Worm (Caenorhabditis elegans) whole organism, young adult: ENCODE results near the gene nspa-2.

ENCODE experiments used
- B0019.2 ChIP-seq: fragments of 200-800 bp; sonication (Bioruptor generic); conservative IDR thresholded peaks from 2 replicates; pipeline ENCODE4 v1.3.6; 2022; ENCODE audit warnings: missing genetic modification reagents, missing genetic modification characterization, missing compliant biosample characterization
- B0035.1 ChIP-seq: sonication (generic microtip); optimal IDR thresholded peaks from 2 replicates; lab custom pipeline; 2016; ENCODE audit warnings: missing genetic modification characterization, mild to moderate bottlenecking, missing compliant biosample characterization, missing genotype, missing genetic modification reagents
- B0261.1 ChIP-seq: sonication (generic microtip); optimal IDR thresholded peaks from 2 replicates; lab custom pipeline; 2016; ENCODE audit warnings: mild to moderate bottlenecking, missing genetic modification characterization, moderate library complexity, missing compliant biosample characterization
- B0336.3 ChIP-seq: fragments of 200-800 bp; sonication (Bioruptor generic); IDR thresholded peaks from 2 replicates; pipeline ENCODE4 v1.3.6; 2022; ENCODE audit warnings: missing genetic modification characterization, missing compliant biosample characterization
- C17E4.6 ChIP-seq: fragments of 200-800 bp; sonication (Bioruptor generic); IDR thresholded peaks from 2 replicates; pipeline ENCODE4 v1.3.6; 2022; ENCODE audit warnings: missing genetic modification reagents, missing genetic modification characterization, missing compliant biosample characterization
- F10E7.11 ChIP-seq: sonication (generic microtip); optimal IDR thresholded peaks from 2 replicates; lab custom pipeline; 2017; ENCODE audit warnings: mild to moderate bottlenecking, missing genetic modification characterization, moderate library complexity, missing compliant biosample characterization
- F23B12.7 ChIP-seq: sonication (generic microtip); optimal IDR thresholded peaks from 2 replicates; lab custom pipeline; 2017; ENCODE audit warnings: missing genetic modification characterization, mild to moderate bottlenecking, missing compliant biosample characterization, antibody characterized with exemption, moderate library complexity; ENCODE audit not compliant: insufficient read depth
- F49E8.2 ChIP-seq: sonication (generic microtip); optimal IDR thresholded peaks from 3 replicates; lab custom pipeline; 2017; ENCODE audit warnings: missing genetic modification characterization, mild to moderate bottlenecking, missing compliant biosample characterization, antibody characterized with exemption, moderate library complexity; ENCODE audit not compliant: insufficient read depth
- F52B5.7 ChIP-seq: sonication (generic microtip); optimal IDR thresholded peaks from 2 replicates; lab custom pipeline; 2016; ENCODE audit warnings: mild to moderate bottlenecking, missing genetic modification characterization, missing compliant biosample characterization
- T26A5.8 ChIP-seq: sonication (generic microtip); optimal IDR thresholded peaks from 2 replicates; lab custom pipeline; 2016; ENCODE audit warnings: missing genetic modification characterization, missing compliant biosample characterization
- Y56A3A.18 ChIP-seq: fragments of 200-800 bp; sonication (Bioruptor generic); IDR thresholded peaks from 2 replicates; pipeline ENCODE4 v1.3.6; 2022; ENCODE audit warnings: missing genetic modification reagents, missing genetic modification characterization, missing compliant biosample characterization
- Y79H2A.3 ChIP-seq: fragments of 200-800 bp; sonication (Bioruptor generic); conservative IDR thresholded peaks from 2 replicates; pipeline ENCODE4 v1.3.6; 2022; ENCODE audit warnings: missing genetic modification reagents, missing genetic modification characterization, missing compliant biosample characterization
- Y95B8A.8 ChIP-seq: fragments of 200-800 bp; sonication (Bioruptor generic); IDR thresholded peaks from 2 replicates; pipeline ENCODE4 v1.3.6; 2022; ENCODE audit warnings: missing genetic modification reagents, missing genetic modification characterization, missing compliant biosample characterization
- ZK185.1 ChIP-seq: sonication (generic microtip); optimal IDR thresholded peaks from 2 replicates; lab custom pipeline; 2016; ENCODE audit warnings: mild to moderate bottlenecking, missing genetic modification characterization, missing compliant biosample characterization; ENCODE audit not compliant: poor library complexity, severe bottlenecking
- akir-1 ChIP-seq: fragments of 200-800 bp; sonication (Bioruptor generic); optimal IDR thresholded peaks from 2 replicates; lab custom pipeline; 2018; ENCODE audit warnings: mild to moderate bottlenecking, missing genetic modification characterization, moderate library complexity, missing compliant biosample characterization
- aptf-2 ChIP-seq: fragments of 200-800 bp; sonication (Bioruptor generic); conservative IDR thresholded peaks from 2 replicates; pipeline ENCODE4 v1.3.6; 2022; ENCODE audit warnings: missing genetic modification reagents, missing genetic modification characterization, missing compliant biosample characterization
- attf-3 ChIP-seq: fragments of 200-800 bp; sonication (Bioruptor generic); conservative IDR thresholded peaks from 2 replicates; pipeline ENCODE4 v1.3.6; 2022; ENCODE audit warnings: missing genetic modification reagents, missing genetic modification characterization, missing compliant biosample characterization
- attf-6 ChIP-seq: fragments of 200-800 bp; sonication (Bioruptor generic); IDR thresholded peaks from 2 replicates; pipeline ENCODE4 v1.3.6; 2022; ENCODE audit warnings: missing genetic modification reagents, missing genetic modification characterization, missing compliant biosample characterization
- bed-2 ChIP-seq: fragments of 200-800 bp; sonication (Bioruptor generic); IDR thresholded peaks from 2 replicates; pipeline ENCODE4 v1.3.6; 2022; ENCODE audit warnings: missing genetic modification reagents, missing genetic modification characterization, missing compliant biosample characterization
- ceh-79 ChIP-seq: sonication (generic microtip); optimal IDR thresholded peaks from 2 replicates; lab custom pipeline; 2017; ENCODE audit warnings: mild to moderate bottlenecking, missing genetic modification characterization, missing compliant biosample characterization
- ceh-91 ChIP-seq: fragments of 200-800 bp; sonication (Bioruptor generic); IDR thresholded peaks from 2 replicates; pipeline ENCODE4 v1.3.6; 2022; ENCODE audit warnings: missing genetic modification reagents, missing genetic modification characterization, missing compliant biosample characterization
- die-1 ChIP-seq: sonication (generic microtip); optimal IDR thresholded peaks from 2 replicates; lab custom pipeline; 2016; ENCODE audit warnings: missing genotype, mild to moderate bottlenecking, missing genetic modification characterization, missing compliant biosample characterization
- dox-1 ChIP-seq: fragments of 200-800 bp; sonication (Bioruptor generic); IDR thresholded peaks from 2 replicates; pipeline ENCODE4 v1.3.6; 2022; ENCODE audit warnings: missing genetic modification reagents, missing genetic modification characterization, missing compliant biosample characterization
- dpl-1 ChIP-seq: fragments of 150-350 bp; optimal IDR thresholded peaks from 2 replicates; lab custom pipeline; 2014; ENCODE audit warnings: missing biosample characterization, missing genetic modification reagents, missing genetic modification characterization
- egrh-3 ChIP-seq: fragments of 200-800 bp; sonication (Bioruptor generic); IDR thresholded peaks from 2 replicates; pipeline ENCODE4 v1.3.6; 2022; ENCODE audit warnings: missing genetic modification reagents, missing genetic modification characterization, missing compliant biosample characterization
- ekl-4 ChIP-seq: fragments of 200-800 bp; sonication (Bioruptor generic); IDR thresholded peaks from 2 replicates; pipeline ENCODE4 v1.3.6; 2022; ENCODE audit warnings: missing genetic modification reagents, missing genetic modification characterization, missing compliant biosample characterization
- fkh-3 ChIP-seq: sonication (generic microtip); optimal IDR thresholded peaks from 2 replicates; lab custom pipeline; 2016; ENCODE audit warnings: mild to moderate bottlenecking, missing genetic modification characterization, missing compliant biosample characterization
- him-1 ChIP-seq: sonication (generic microtip); optimal IDR thresholded peaks from 2 replicates; lab custom pipeline; 2016; ENCODE audit warnings: missing genotype, missing genetic modification reagents, missing genetic modification characterization, missing compliant biosample characterization
- hlh-26 ChIP-seq: fragments of 200-800 bp; sonication (Bioruptor generic); conservative IDR thresholded peaks from 2 replicates; pipeline ENCODE4 v1.3.6; 2022; ENCODE audit warnings: missing genetic modification reagents, missing genetic modification characterization, missing compliant biosample characterization
- hmg-1.2 ChIP-seq: fragments of 200-800 bp; sonication (Bioruptor generic); IDR thresholded peaks from 2 replicates; pipeline ENCODE4 v1.3.6; 2022; ENCODE audit warnings: missing genetic modification reagents, missing genetic modification characterization, missing compliant biosample characterization
- hrde-1 ChIP-seq: sonication (generic microtip); optimal IDR thresholded peaks from 2 replicates; lab custom pipeline; 2016; ENCODE audit warnings: missing genetic modification characterization, mild to moderate bottlenecking, missing compliant biosample characterization, moderate library complexity, missing genotype, missing genetic modification reagents, borderline replicate concordance
- let-526 ChIP-seq: fragments of 200-800 bp; sonication (Bioruptor generic); IDR thresholded peaks from 2 replicates; pipeline ENCODE4 v1.3.6; 2022; ENCODE audit warnings: missing genetic modification reagents, missing genetic modification characterization, missing compliant biosample characterization
- lin-26 ChIP-seq: fragments of 200-800 bp; sonication (Bioruptor generic); IDR thresholded peaks from 2 replicates; pipeline ENCODE4 v1.3.6; 2022; ENCODE audit warnings: missing genetic modification reagents, missing genetic modification characterization, missing compliant biosample characterization
- lsl-1 ChIP-seq: fragments of 200-800 bp; sonication (Bioruptor generic); optimal IDR thresholded peaks from 2 replicates; lab custom pipeline; 2018; ENCODE audit warnings: mild to moderate bottlenecking, missing genetic modification characterization, moderate library complexity, missing compliant biosample characterization
- lsy-27 ChIP-seq: sonication (generic microtip); optimal IDR thresholded peaks from 2 replicates; lab custom pipeline; 2017; ENCODE audit warnings: missing genetic modification characterization, mild to moderate bottlenecking, missing compliant biosample characterization, antibody characterized with exemption, missing genotype, borderline replicate concordance; ENCODE audit not compliant: insufficient read depth
- mxl-1 ChIP-seq: sonication (generic microtip); optimal IDR thresholded peaks from 2 replicates; lab custom pipeline; 2016; ENCODE audit warnings: missing genetic modification characterization, missing compliant biosample characterization
- nfyb-1 ChIP-seq: fragments of 200-800 bp; sonication (Bioruptor generic); IDR thresholded peaks from 2 replicates; pipeline ENCODE4 v1.3.6; 2022; ENCODE audit warnings: missing genetic modification reagents, missing genetic modification characterization, missing compliant biosample characterization
- nhr-179 ChIP-seq: sonication (generic microtip); optimal IDR thresholded peaks from 2 replicates; lab custom pipeline; 2016; ENCODE audit warnings: mild to moderate bottlenecking, missing genetic modification characterization, missing compliant biosample characterization
- sdz-38 ChIP-seq: sonication (generic microtip); optimal IDR thresholded peaks from 2 replicates; lab custom pipeline; 2016; ENCODE audit warnings: missing genotype, missing genetic modification characterization, missing compliant biosample characterization
- snpc-1.3 ChIP-seq: sonication (generic microtip); optimal IDR thresholded peaks from 2 replicates; lab custom pipeline; 2017; ENCODE audit warnings: missing genetic modification characterization, mild to moderate bottlenecking, missing compliant biosample characterization, antibody characterized with exemption, moderate library complexity, missing genotype, missing genetic modification reagents; ENCODE audit not compliant: insufficient read depth
- snpc-4 ChIP-seq, 5 experiments: fragments of 150-350 bp in 1 of 5; sonication (generic microtip) in 4 of 5; optimal IDR thresholded peaks; 2 replicates each; lab custom pipeline; 2014 to 2018; ENCODE audit warnings: missing genetic modification characterization in 5 of 5, missing biosample characterization in 3 of 5, antibody characterized with exemption in 2 of 5, mild to moderate bottlenecking in 2 of 5, missing compliant biosample characterization in 2 of 5, missing genotype in 2 of 5, moderate library complexity in 2 of 5, missing genetic modification reagents in 1 of 5
- somi-1 ChIP-seq: fragments of 200-800 bp; sonication (Bioruptor generic); optimal IDR thresholded peaks from 2 replicates; lab custom pipeline; 2018; ENCODE audit warnings: mild to moderate bottlenecking, missing genetic modification characterization, missing compliant biosample characterization
- unc-62 ChIP-seq: fragments of 150-350 bp; optimal IDR thresholded peaks from 2 replicates; lab custom pipeline; 2014; ENCODE audit warnings: missing biosample characterization, missing genetic modification reagents, missing genetic modification characterization
- xnd-1 ChIP-seq: sonication (generic microtip); optimal IDR thresholded peaks from 2 replicates; lab custom pipeline; 2016; ENCODE audit warnings: missing genotype, missing genetic modification reagents, missing genetic modification characterization, missing compliant biosample characterization
- zim-3 ChIP-seq: sonication (generic microtip); optimal IDR thresholded peaks from 2 replicates; lab custom pipeline; 2017; ENCODE audit warnings: mild to moderate bottlenecking, missing genetic modification characterization, moderate library complexity, missing compliant biosample characterization
- ztf-18 ChIP-seq: sonication (generic microtip); optimal IDR thresholded peaks from 2 replicates; lab custom pipeline; 2016; ENCODE audit warnings: missing genotype, mild to moderate bottlenecking, missing genetic modification characterization, missing compliant biosample characterization
- ztf-25 ChIP-seq: fragments of 200-800 bp; sonication (Bioruptor generic); IDR thresholded peaks from 2 replicates; pipeline ENCODE4 v1.3.6; 2022; ENCODE audit warnings: missing genetic modification reagents, missing genetic modification characterization, missing compliant biosample characterization
- ztf-6 ChIP-seq: fragments of 200-800 bp; sonication (Bioruptor generic); IDR thresholded peaks from 2 replicates; pipeline ENCODE4 v1.3.6; 2022; ENCODE audit warnings: missing genetic modification reagents, missing genetic modification characterization, missing compliant biosample characterization

The nspa-2 gene

ce11 chrV:14876257-14876656 is 14.6 kb upstream of the nspa-2 start (continued):
- TF ChIP-seq hrde-1 (tag; lab: Kevin White, UChicago) (no peak), xnd-1 (tag; lab: Kevin White, UChicago) (no peak), lsy-27 (tag; lab: Kevin White, UChicago) (no peak), akir-1 (GFP tag; lab: Kevin White, UChicago) (no peak), F52B5.7 (no peak), ekl-4 (GFP tag; lab: Robert Waterston, UW) (0 out of 2 replicates have a peak, but pooled peaks have one; percentile 48), ztf-18 (tag; lab: Kevin White, UChicago) (peak; percentile 18), snpc-4 (GFP tag; optimal IDR thresholded peaks at IDR 0.05; lab: Kevin White, UChicago) (peak; percentile 96), snpc-4 (tag; optimal IDR thresholded peaks at IDR 0.05; lab: Kevin White, UChicago) (peak; percentile 97 to 99 (median 98)), C17E4.6 (no peak), nfyb-1 (peak; percentile 76), dpl-1 (GFP tag; lab: Kevin White, UChicago) (no peak), aptf-2 (GFP tag; lab: Robert Waterston, UW) (no peak), let-526 (no peak), ZK185.1 (tag; lab: Kevin White, UChicago) (peak; percentile 53), B0336.3 (no peak), mxl-1 (no peak), B0019.2 (GFP tag; lab: Robert Waterston, UW) (no peak), F49E8.2 (tag; lab: Kevin White, UChicago) (no peak), attf-6 (peak; percentile 67), hmg-1.2 (GFP tag; lab: Robert Waterston, UW) (peak; percentile 66), hlh-26 (no peak), lsl-1 (GFP tag; lab: Kevin White, UChicago) (peak; percentile 33), Y56A3A.18 (peak; percentile 44; the same call in 1 of the 2 replicates), somi-1 (GFP tag; lab: Kevin White, UChicago) (peak; percentile 47), bed-2 (GFP tag; lab: Robert Waterston, UW) (no peak), ztf-25 (GFP tag; lab: Robert Waterston, UW) (0 out of 2 replicates have a peak, but pooled peaks have one; percentile 62), Y79H2A.3 (no peak), him-1 (tag; lab: Kevin White, UChicago) (peak; percentile 86), nhr-179 (tag; lab: Kevin White, UChicago) (no peak), egrh-3 (GFP tag; lab: Robert Waterston, UW) (no peak), lin-26 (no peak), ceh-91 (no peak), Y95B8A.8 (no peak), zim-3 (tag; lab: Kevin White, UChicago) (peak; percentile 3), snpc-1.3 (no peak), B0261.1 (tag; lab: Kevin White, UChicago) (peak; percentile 86), ceh-79 (tag; lab: Kevin White, UChicago) (no peak), attf-3 (no peak), B0035.1 (tag; lab: Kevin White, UChicago) (no peak), F23B12.7 (tag; lab: Kevin White, UChicago) (peak; percentile 42), fkh-3 (no peak), unc-62 (no peak), die-1 (peak; percentile 9), T26A5.8 (tag; lab: Kevin White, UChicago) (no peak), F10E7.11 (tag; lab: Kevin White, UChicago) (no peak), sdz-38 (tag; lab: Kevin White, UChicago) (no peak), dox-1 (GFP tag; lab: Robert Waterston, UW) (peak; percentile 62), ztf-6 (GFP tag; lab: Robert Waterston, UW) (no peak)
